Fruit fly (Drosophila melanogaster): ENCODE results near the gene Prp16.

- no peak for TF ChIP-seq CG33017 (tag; optimal IDR thresholded peaks at IDR 0.05)
- TF ChIP-seq Mnt (GFP tag; optimal IDR thresholded peaks at IDR 0.05), result no peak
- TF ChIP-seq CG1620 (GFP tag; optimal IDR thresholded peaks at IDR 0.05), result no peak
- no peak for TF ChIP-seq tj (GFP tag; optimal IDR thresholded peaks at IDR 0.05)
- no peak for TF ChIP-seq CG7101 (tag; optimal IDR thresholded peaks at IDR 0.05)
- TF ChIP-seq kay (GFP tag; ENCODE audit: borderline replicate concordance), result no peak
- TF ChIP-seq cnc (optimal IDR thresholded peaks at IDR 0.05), result no peak
- no peak for TF ChIP-seq pad (GFP tag; optimal IDR thresholded peaks at IDR 0.05)
- peak; percentile 93 for TF ChIP-seq ovo (GFP tag; optimal IDR thresholded peaks at IDR 0.05)
- TF ChIP-seq CG14711 (tag; optimal IDR thresholded peaks at IDR 0.05), result no peak
- no peak for TF ChIP-seq CG11617 (GFP tag; optimal IDR thresholded peaks at IDR 0.05)
- TF ChIP-seq bab1 (GFP tag; optimal IDR thresholded peaks at IDR 0.05), result no peak
- TF ChIP-seq CG7045 (GFP tag; optimal IDR thresholded peaks at IDR 0.05), result no peak
Observed at dm6 chrX:14193013-14193412, 8.1 kb upstream of the Prp16 start, which contains the start of gene yl.

Data from whole organism, adult.